Worm (Caenorhabditis elegans) whole organism, L4/young adult: Measurements from ENCODE around the gene cyp-33D1.

ENCODE experiments used
- W03F9.2 ChIP-seq: fragments of 150-350 bp; optimal IDR thresholded peaks from 2 replicates; lab custom pipeline; 2014; ENCODE audit warnings: missing biosample characterization, missing genetic modification characterization
- him-1 ChIP-seq: sonication (generic microtip); optimal IDR thresholded peaks from 2 replicates; lab custom pipeline; 2016; ENCODE audit warnings: missing genotype, missing genetic modification reagents, missing genetic modification characterization, missing compliant biosample characterization

ce11 chrV:16214505-16214904 is 38.8 kb upstream of the cyp-33D1 start, which contains the start of gene F11A5.9:
- no peak for TF ChIP-seq him-1
- no peak for TF ChIP-seq W03F9.2 (tag; lab: Kevin White, UChicago)
